Fruit fly (Drosophila melanogaster) S2 (cell line): ENCODE results near the gene CG8478.

Experiments
- CG8478 ChIP-seq: fragments of >200 bp; optimal IDR thresholded peaks from 2 replicates; lab custom pipeline; 2018
- CTCF ChIP-seq, 2 experiments: fragments of >200 bp; optimal IDR thresholded peaks; 2 replicates each; lab custom pipeline; 2018

dm6 chr3R:9774821-9775220 is 11.4 kb downstream of the CG8478 start, which contains the start of gene topi:
- TF ChIP-seq CTCF (optimal IDR thresholded peaks at IDR 0.05; lab: Kevin White, UChicago) (no peak), CG8478 (no peak)
